Fruit fly (Drosophila melanogaster) whole organism, embryonic: ENCODE data around the gene Rad60.
A peak's percentile ranks its signal among the peaks of the same experiment; 100 is the strongest.

Experiments used
- C15 ChIP-seq: fragments of 200-800 bp; sonication (Bioruptor generic); IDR thresholded peaks from 3 replicates; pipeline ENCODE4 v1.3.6; 2022; ENCODE audit warnings: missing biosample characterization, missing genetic modification characterization
- CG10543 ChIP-seq: fragments of 200-800 bp; sonication (Bioruptor generic); optimal IDR thresholded peaks from 3 replicates; lab custom pipeline; 2017; ENCODE audit warnings: missing biosample characterization, mild to moderate bottlenecking, missing genetic modification characterization, moderate library complexity
- CG12659 ChIP-seq: fragments of 200-800 bp; sonication (Bioruptor generic); optimal IDR thresholded peaks from 3 replicates; lab custom pipeline; 2017; ENCODE audit warnings: mild to moderate bottlenecking, missing biosample characterization, missing genetic modification reagents, missing genetic modification characterization
- CG14014 ChIP-seq: fragments of 200-800 bp; sonication (Bioruptor generic); IDR thresholded peaks from 2 replicates; pipeline ENCODE4 v1.3.6; 2022; ENCODE audit warnings: missing biosample characterization, missing genetic modification characterization
- CG14667 ChIP-seq: fragments of 200-800 bp; sonication (Bioruptor generic); IDR thresholded peaks from 2 replicates; pipeline ENCODE4 v1.3.6; 2022; ENCODE audit warnings: missing biosample characterization, missing genetic modification characterization
- CG14710 ChIP-seq: fragments of 200-800 bp; sonication (Bioruptor generic); optimal IDR thresholded peaks from 3 replicates; lab custom pipeline; 2019; ENCODE audit warnings: missing biosample characterization, mild to moderate bottlenecking, missing genetic modification characterization, moderate library complexity
- CG15479 ChIP-seq: fragments of 200-800 bp; sonication (Bioruptor generic); optimal IDR thresholded peaks from 3 replicates; lab custom pipeline; 2019; ENCODE audit warnings: missing biosample characterization, mild to moderate bottlenecking, missing genetic modification characterization, moderate library complexity
- CG17359 ChIP-seq: fragments of 200-800 bp; sonication (Bioruptor generic); optimal IDR thresholded peaks from 3 replicates; lab custom pipeline; 2018; ENCODE audit warnings: missing biosample characterization, mild to moderate bottlenecking, missing genetic modification characterization, moderate library complexity
- CG18599 ChIP-seq: fragments of 200-800 bp; sonication (Bioruptor generic); optimal IDR thresholded peaks from 3 replicates; lab custom pipeline; 2017; ENCODE audit warnings: missing biosample characterization, missing genetic modification characterization, mild to moderate bottlenecking, moderate library complexity, missing genetic modification reagents
- CG2199 ChIP-seq: fragments of 200-800 bp; sonication (Bioruptor generic); IDR thresholded peaks from 3 replicates; pipeline ENCODE4 v1.3.6; 2022; ENCODE audit warnings: missing biosample characterization, missing genetic modification characterization
- CG30020 ChIP-seq: fragments of 200-800 bp; optimal IDR thresholded peaks from 2 replicates; lab custom pipeline; 2019; ENCODE audit warnings: missing biosample characterization, mild to moderate bottlenecking, missing genetic modification characterization, moderate library complexity
- CG31388 ChIP-seq: fragments of 200-800 bp; sonication (Bioruptor generic); optimal IDR thresholded peaks from 2 replicates; lab custom pipeline; 2016; ENCODE audit warnings: missing biosample characterization, missing genetic modification characterization
- CG3163 ChIP-seq: fragments of 200-800 bp; sonication (Bioruptor generic); optimal IDR thresholded peaks from 3 replicates; lab custom pipeline; 2016; ENCODE audit warnings: missing biosample characterization, missing genetic modification characterization
- CG4360 ChIP-seq: fragments of 200-800 bp; sonication (Bioruptor generic); IDR thresholded peaks from 2 replicates; pipeline ENCODE4 v1.3.6; 2022; ENCODE audit warnings: missing biosample characterization, missing genetic modification characterization
- CG4730 ChIP-seq: fragments of 200-800 bp; sonication (Bioruptor generic); IDR thresholded peaks from 2 replicates; pipeline ENCODE4 v1.3.6; 2022; ENCODE audit warnings: missing biosample characterization, missing genetic modification characterization
- CG5953 ChIP-seq: fragments of 200-800 bp; sonication (Bioruptor generic); IDR thresholded peaks from 2 replicates; pipeline ENCODE4 v1.3.6; 2022; ENCODE audit warnings: missing biosample characterization, missing genetic modification characterization
- CG6254 ChIP-seq: fragments of 200-800 bp; sonication (Bioruptor generic); optimal IDR thresholded peaks from 3 replicates; lab custom pipeline; 2017; ENCODE audit warnings: mild to moderate bottlenecking, missing biosample characterization, missing genetic modification reagents, missing genetic modification characterization
- CG9215 ChIP-seq: fragments of 200-800 bp; sonication (Bioruptor generic); IDR thresholded peaks from 2 replicates; pipeline ENCODE4 v1.3.6; 2022; ENCODE audit warnings: missing biosample characterization, missing genetic modification characterization
- CTCF ChIP-seq: fragments of 200-800 bp; sonication (Bioruptor generic); optimal IDR thresholded peaks from 2 replicates; lab custom pipeline; 2017; ENCODE audit warnings: missing biosample characterization, mild to moderate bottlenecking, missing genetic modification characterization, moderate library complexity
- Dp ChIP-seq: fragments of 200-800 bp; sonication (Bioruptor generic); optimal IDR thresholded peaks from 2 replicates; lab custom pipeline; 2018; ENCODE audit warnings: missing biosample characterization, mild to moderate bottlenecking, missing genetic modification characterization, moderate library complexity
- Fer1 ChIP-seq: fragments of 200-800 bp; sonication (Bioruptor generic); optimal IDR thresholded peaks from 2 replicates; lab custom pipeline; 2017; ENCODE audit warnings: missing biosample characterization, mild to moderate bottlenecking, missing genetic modification characterization
- MESR4 ChIP-seq: fragments of 200-800 bp; sonication (Bioruptor generic); optimal IDR thresholded peaks from 2 replicates; lab custom pipeline; 2018; ENCODE audit warnings: missing biosample characterization, mild to moderate bottlenecking, missing genetic modification characterization, moderate library complexity
- Med ChIP-seq: fragments of 200-800 bp; sonication (Bioruptor generic); peaks from one replicate; lab custom pipeline; 2016; ENCODE audit warnings: missing biosample characterization, missing genetic modification characterization, mild to moderate bottlenecking, inconsistent platforms, moderate library complexity
- Optix ChIP-seq: fragments of 200-800 bp; sonication (Bioruptor generic); IDR thresholded peaks from 3 replicates; pipeline ENCODE4 v1.3.6; 2022; ENCODE audit warnings: missing biosample characterization, missing genetic modification characterization
- Sox100B ChIP-seq: fragments of 200-800 bp; sonication (Bioruptor generic); optimal IDR thresholded peaks from 3 replicates; lab custom pipeline; 2018; ENCODE audit warnings: missing biosample characterization, mild to moderate bottlenecking, missing genetic modification characterization
- abd-A ChIP-seq: fragments of 200-800 bp; sonication (Bioruptor generic); optimal IDR thresholded peaks from 3 replicates; lab custom pipeline; 2019; ENCODE audit warnings: missing biosample characterization, mild to moderate bottlenecking, missing genetic modification characterization, moderate library complexity
- crol ChIP-seq: fragments of 200-800 bp; sonication (Bioruptor generic); IDR thresholded peaks from 2 replicates; pipeline ENCODE4 v1.3.6; 2022; ENCODE audit warnings: missing biosample characterization, missing genetic modification characterization
- dmrt99B ChIP-seq: fragments of 200-800 bp; sonication (Bioruptor generic); optimal IDR thresholded peaks from 2 replicates; lab custom pipeline; 2018; ENCODE audit warnings: missing biosample characterization, mild to moderate bottlenecking, missing genetic modification characterization, moderate library complexity
- esg ChIP-seq: fragments of 200-800 bp; sonication (Bioruptor generic); conservative IDR thresholded peaks from 2 replicates; pipeline ENCODE4 v1.3.6; 2022; ENCODE audit warnings: missing biosample characterization, missing genetic modification characterization
- eyg ChIP-seq: fragments of 200-800 bp; sonication (Bioruptor generic); optimal IDR thresholded peaks from 3 replicates; lab custom pipeline; 2016; ENCODE audit warnings: missing biosample characterization, missing genetic modification characterization
- gcm ChIP-seq: fragments of 200-800 bp; sonication (Bioruptor generic); optimal IDR thresholded peaks from 2 replicates; lab custom pipeline; 2019; ENCODE audit warnings: missing biosample characterization, mild to moderate bottlenecking, missing genetic modification characterization, moderate library complexity
- h ChIP-seq: fragments of >200 bp; optimal IDR thresholded peaks from 2 replicates; lab custom pipeline; 2017
- hbn ChIP-seq: fragments of 200-800 bp; sonication (Bioruptor generic); IDR thresholded peaks from 2 replicates; pipeline ENCODE4 v1.3.6; 2022; ENCODE audit warnings: missing biosample characterization, missing genetic modification characterization; ENCODE audit not compliant: partially characterized antibody
- ken ChIP-seq: fragments of 200-800 bp; sonication (Bioruptor generic); IDR thresholded peaks from 3 replicates; pipeline ENCODE4 v1.3.6; 2022; ENCODE audit warnings: missing biosample characterization, missing genetic modification characterization
- lab ChIP-seq: fragments of 200-800 bp; sonication (Bioruptor generic); optimal IDR thresholded peaks from 3 replicates; lab custom pipeline; 2017; ENCODE audit warnings: missing biosample characterization, missing genetic modification characterization, mild to moderate bottlenecking, moderate library complexity, missing genetic modification reagents
- lmd ChIP-seq: fragments of 200-800 bp; sonication (Bioruptor generic); IDR thresholded peaks from 2 replicates; pipeline ENCODE4 v1.3.6; 2022; ENCODE audit warnings: missing biosample characterization, missing genetic modification characterization
- nerfin-2 ChIP-seq: fragments of 200-800 bp; sonication (Bioruptor generic); IDR thresholded peaks from 2 replicates; pipeline ENCODE4 v1.3.6; 2022; ENCODE audit warnings: missing biosample characterization, missing genetic modification characterization; ENCODE audit not compliant: partially characterized antibody
- nom ChIP-seq: fragments of 200-800 bp; sonication (Bioruptor generic); optimal IDR thresholded peaks from 2 replicates; lab custom pipeline; 2017; ENCODE audit warnings: missing biosample characterization, missing genetic modification characterization, mild to moderate bottlenecking, moderate library complexity, missing genetic modification reagents
- oc ChIP-seq: fragments of 200-800 bp; sonication (Bioruptor generic); optimal IDR thresholded peaks from 2 replicates; lab custom pipeline; 2018; ENCODE audit warnings: missing biosample characterization, mild to moderate bottlenecking, missing genetic modification characterization, moderate library complexity
- onecut ChIP-seq: fragments of 200-800 bp; sonication (Bioruptor generic); IDR thresholded peaks from 2 replicates; pipeline ENCODE4 v1.3.6; 2022; ENCODE audit warnings: missing biosample characterization, missing genetic modification characterization
- pum ChIP-seq: fragments of 200-800 bp; sonication (Bioruptor generic); optimal IDR thresholded peaks from 2 replicates; lab custom pipeline; 2016; ENCODE audit warnings: missing biosample characterization, missing genetic modification characterization
- scrt ChIP-seq: fragments of 200-800 bp; sonication (Bioruptor generic); optimal IDR thresholded peaks from 2 replicates; lab custom pipeline; 2018; ENCODE audit warnings: missing biosample characterization, mild to moderate bottlenecking, missing genetic modification characterization, moderate library complexity
- sens ChIP-seq: fragments of 200-800 bp; sonication (Bioruptor generic); peaks from one replicate; lab custom pipeline; 2016; ENCODE audit warnings: missing biosample characterization, missing genetic modification characterization
- sug ChIP-seq: fragments of 200-800 bp; optimal IDR thresholded peaks from 2 replicates; lab custom pipeline; 2019; ENCODE audit warnings: missing biosample characterization, mild to moderate bottlenecking, missing genetic modification characterization, moderate library complexity
- tio ChIP-seq: fragments of 200-800 bp; sonication (Bioruptor generic); optimal IDR thresholded peaks from 2 replicates; lab custom pipeline; 2017; ENCODE audit warnings: missing biosample characterization, missing genetic modification characterization, inconsistent platforms
- wor ChIP-seq: fragments of 200-800 bp; sonication (Bioruptor generic); IDR thresholded peaks from 2 replicates; pipeline ENCODE4 v1.3.6; 2022; ENCODE audit warnings: missing biosample characterization, missing genetic modification characterization

The Rad60 gene

dm6 chr3R:23293066-23293777 is 41.9 kb upstream of the Rad60 start (continued):
- TF ChIP-seq Optix (GFP tag; lab: Robert Waterston, UW), result no peak; the same call in 2 of the 3 replicates
- TF ChIP-seq nom (GFP tag; lab: Kevin White, UChicago), result peak; percentile 66
- no peak for TF ChIP-seq pum (GFP tag; lab: Kevin White, UChicago)
- no peak for TF ChIP-seq CG5953 (GFP tag; lab: Robert Waterston, UW)
- TF ChIP-seq CG31388 (GFP tag; lab: Kevin White, UChicago), result peak; percentile 14
- no peak for TF ChIP-seq crol (GFP tag; lab: Robert Waterston, UW)
- no peak for TF ChIP-seq sug (tag; lab: Kevin White, UChicago)
- peak; percentile 38 for TF ChIP-seq CG17359 (tag; lab: Kevin White, UChicago)
- no peak for TF ChIP-seq oc (tag; lab: Kevin White, UChicago)
- TF ChIP-seq tio (GFP tag; lab: Kevin White, UChicago), result peak; percentile 40
- TF ChIP-seq, all 482 proteins: peak for 196

- peak; percentile 85 for TF ChIP-seq CG4360
- peak; percentile 55 for TF ChIP-seq gcm (GFP tag; lab: Kevin White, UChicago)
- peak; percentile 4 for TF ChIP-seq Med (GFP tag; lab: Kevin White, UChicago)
- peak; percentile 54 for TF ChIP-seq sens
- TF ChIP-seq Dp (GFP tag; lab: Kevin White, UChicago), result no peak
- TF ChIP-seq nerfin-2, result 0 out of 2 replicates have a peak, but pooled peaks have one; percentile 21
- 0 out of 3 replicates have a peak, but pooled peaks have one; percentile 42 for TF ChIP-seq CG2199 (GFP tag; lab: Robert Waterston, UW)
- no peak for TF ChIP-seq CG14667 (GFP tag; lab: Robert Waterston, UW)
- TF ChIP-seq esg (GFP tag; lab: Robert Waterston, UW), result 0 out of 2 replicates have a peak, but pooled peaks have one; percentile 8
These were observed 41.0 kb upstream of the Rad60 start for dm6 chr3R:23292267-23292666.

DNA sequence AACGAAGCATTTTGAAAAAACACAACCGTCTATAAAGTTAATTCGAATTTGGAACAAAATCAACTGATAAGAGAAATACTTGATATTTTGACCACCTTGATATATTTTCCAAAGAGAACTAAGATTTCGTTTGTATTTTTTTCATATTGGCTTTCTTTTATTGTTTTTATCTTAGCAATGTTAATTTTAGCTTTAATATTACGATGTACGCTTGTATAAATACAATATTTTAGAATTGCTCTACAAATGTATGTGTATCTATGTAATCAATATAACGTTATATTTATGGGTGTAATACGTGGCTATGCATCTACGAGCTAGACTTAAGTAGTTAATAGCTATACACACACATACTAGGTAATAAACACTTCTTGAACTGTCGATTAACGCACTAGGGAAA is 38.8 kb upstream of the Rad60 start, which contains the start of gene bb8:
Gene bb8 (minus strand): TSS at position 101 of the 400 bp plus-strand sequence.
- no peak for TF ChIP-seq scrt (GFP tag; lab: Kevin White, UChicago)
- no peak for TF ChIP-seq CG14014 (GFP tag; lab: Robert Waterston, UW)
- TF ChIP-seq CG9215 (GFP tag; lab: Robert Waterston, UW), result no peak
- no peak for TF ChIP-seq CG15479 (GFP tag; lab: Kevin White, UChicago)
- no peak for TF ChIP-seq CG12659 (GFP tag; lab: Kevin White, UChicago)
- TF ChIP-seq dmrt99B, result no peak
- no peak for TF ChIP-seq hbn (GFP tag; lab: Robert Waterston, UW)
- no peak for TF ChIP-seq CG18599 (GFP tag; lab: Kevin White, UChicago)
- no peak for TF ChIP-seq CG14710 (tag; lab: Kevin White, UChicago)
- no peak for TF ChIP-seq h (lab: Kevin White, UChicago)
- TF ChIP-seq CG3163 (GFP tag; lab: Kevin White, UChicago), result no peak
- TF ChIP-seq lmd (GFP tag; lab: Robert Waterston, UW), result no peak
- no peak for TF ChIP-seq abd-A (tag; lab: Kevin White, UChicago)

DNA sequence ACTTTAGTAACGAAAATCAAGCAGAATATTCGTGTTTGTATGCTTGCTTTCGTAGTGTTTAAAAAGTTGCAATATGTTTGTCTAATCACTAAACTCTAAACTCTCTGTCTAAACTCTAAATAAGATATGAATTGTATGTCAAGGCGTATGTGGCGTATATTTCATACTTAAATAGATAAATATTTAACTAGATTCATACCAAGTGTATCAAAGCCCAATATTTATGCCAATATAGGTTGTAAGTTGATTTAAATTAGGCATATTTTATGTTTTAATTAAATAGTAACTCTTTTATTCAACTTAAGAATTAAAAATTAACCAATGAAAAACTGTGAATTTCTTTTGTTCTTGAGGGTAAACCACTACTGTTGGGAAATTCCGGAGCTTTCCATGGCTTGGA is 36.7 kb upstream of the Rad60 start, which contains the start of gene wam:
Gene wam (minus strand): TSS at position 101 of the 400 bp plus-strand sequence.
- TF ChIP-seq eyg (GFP tag; lab: Kevin White, UChicago), result no peak
- TF ChIP-seq CG6254 (GFP tag; lab: Kevin White, UChicago), result no peak
- TF ChIP-seq onecut (GFP tag; lab: Robert Waterston, UW), result no peak
- TF ChIP-seq CTCF, result no peak
- no peak for TF ChIP-seq CG10543 (GFP tag; lab: Kevin White, UChicago)
- no peak for TF ChIP-seq CG30020
- TF ChIP-seq sug (tag; lab: Kevin White, UChicago), result no peak
- TF ChIP-seq Dp (GFP tag; lab: Kevin White, UChicago), result no peak
- no peak for TF ChIP-seq ken (GFP tag; lab: Robert Waterston, UW)
- no peak for TF ChIP-seq h (lab: Kevin White, UChicago)
- no peak for TF ChIP-seq wor
- TF ChIP-seq lab, result no peak
- TF ChIP-seq MESR4 (GFP tag; lab: Kevin White, UChicago), result no peak
- TF ChIP-seq Fer1 (GFP tag; lab: Kevin White, UChicago), result no peak
- no peak for TF ChIP-seq CG4730 (GFP tag; lab: Robert Waterston, UW)
- TF ChIP-seq C15, result no peak
- TF ChIP-seq Sox100B (GFP tag; lab: Kevin White, UChicago), result no peak
- TF ChIP-seq, all 482 proteins: peak for 0
